Fruit fly (Drosophila melanogaster): ENCODE results near the gene Clic.

The Clic gene

dm6 chrX:13821775-13822493 is at the start of gene Clic (continued):
- TF ChIP-seq Opbp (GFP tag; IDR thresholded peaks at IDR 0.05; ENCODE audit: partially characterized antibody) (peak; percentile 51; the same call in 1 of the 3 replicates), Kr (GFP tag; optimal IDR thresholded peaks at IDR 0.05) (no peak), bcd (GFP tag; optimal IDR thresholded peaks at IDR 0.05) (no peak), cas (GFP tag; IDR thresholded peaks at IDR 0.05) (no peak), ftz-f1 (GFP tag; optimal IDR thresholded peaks at IDR 0.05) (no peak), kah (GFP tag; optimal IDR thresholded peaks at IDR 0.05) (no peak), CG7987 (GFP tag; optimal IDR thresholded peaks at IDR 0.05) (peak; percentile 71), HLH54F (GFP tag; optimal IDR thresholded peaks at IDR 0.05) (peak; percentile 0), CG30403 (GFP tag; optimal IDR thresholded peaks at IDR 0.05) (no peak), CG10321 (GFP tag; IDR thresholded peaks at IDR 0.05) (0 out of 2 replicates have a peak, but pooled peaks have one; percentile 14), CG4282 (GFP tag; optimal IDR thresholded peaks at IDR 0.05) (no peak), Dbx (GFP tag; IDR thresholded peaks at IDR 0.05) (peak; percentile 61), klu (GFP tag; IDR thresholded peaks at IDR 0.05) (no peak), CG7745 (tag; optimal IDR thresholded peaks at IDR 0.05) (no peak), Fer1 (GFP tag; optimal IDR thresholded peaks at IDR 0.05) (peak; percentile 8), trh (GFP tag; optimal IDR thresholded peaks at IDR 0.05) (no peak), Abd-B (GFP tag; optimal IDR thresholded peaks at IDR 0.05) (no peak), CG12155 (GFP tag; optimal IDR thresholded peaks at IDR 0.05) (no peak), Vsx1 (GFP tag; optimal IDR thresholded peaks at IDR 0.05) (no peak), MTF-1 (GFP tag; optimal IDR thresholded peaks at IDR 0.05; ENCODE audit: borderline replicate concordance) (no peak), CG17186 (GFP tag; optimal IDR thresholded peaks at IDR 0.05) (no peak), twi (tag; optimal IDR thresholded peaks at IDR 0.05) (no peak), CG33213 (GFP tag; optimal IDR thresholded peaks at IDR 0.05) (peak; percentile 7), Deaf1 (tag; optimal IDR thresholded peaks at IDR 0.05) (peak; percentile 4), CG31224 (GFP tag; IDR thresholded peaks at IDR 0.05) (no peak), Hey (tag; optimal IDR thresholded peaks at IDR 0.05) (no peak), CG34422 (GFP tag; IDR thresholded peaks at IDR 0.05) (peak; percentile 58; the same call in 1 of the 3 replicates), CG1647 (GFP tag; optimal IDR thresholded peaks at IDR 0.05) (no peak), Drgx (GFP tag; IDR thresholded peaks at IDR 0.05) (no peak), CG8089 (GFP tag; optimal IDR thresholded peaks at IDR 0.05) (no peak), bowl (GFP tag; IDR thresholded peaks at IDR 0.05) (no peak), CG17568 (GFP tag; optimal IDR thresholded peaks at IDR 0.05) (no peak), CG5245 (GFP tag; optimal IDR thresholded peaks at IDR 0.05) (no peak), NC2α (GFP tag; optimal IDR thresholded peaks at IDR 0.05) (no peak), CG10654 (GFP tag; optimal IDR thresholded peaks at IDR 0.05) (no peak), vfl (GFP tag; optimal IDR thresholded peaks at IDR 0.05) (peak; percentile 13), sd (tag; optimal IDR thresholded peaks at IDR 0.05) (no peak), CG10366 (GFP tag; IDR thresholded peaks at IDR 0.05) (no peak), gce (GFP tag; IDR thresholded peaks at IDR 0.05) (no peak), org-1 (GFP tag; optimal IDR thresholded peaks at IDR 0.05) (no peak), oc (tag; optimal IDR thresholded peaks at IDR 0.05) (no peak), sug (tag; optimal IDR thresholded peaks at IDR 0.05) (no peak), CG18764 (GFP tag; optimal IDR thresholded peaks at IDR 0.05) (no peak), MBD-R2 (GFP tag; IDR thresholded peaks at IDR 0.05) (peak; percentile 7; the same call in 1 of the 2 replicates), CG12942 (GFP tag; optimal IDR thresholded peaks at IDR 0.05) (no peak), CG4820 (GFP tag; optimal IDR thresholded peaks at IDR 0.05) (no peak), CG13296 (GFP tag; optimal IDR thresholded peaks at IDR 0.05) (peak; percentile 40), CG4404 (GFP tag; IDR thresholded peaks at IDR 0.05) (no peak), Side (GFP tag; optimal IDR thresholded peaks at IDR 0.05) (peak; percentile 13), CG12071 (GFP tag; optimal IDR thresholded peaks at IDR 0.05) (peak; percentile 30), emc (GFP tag; optimal IDR thresholded peaks at IDR 0.05) (no peak)
